Worm (Caenorhabditis elegans) whole organism, late embryonic: ENCODE measurements around the gene frh-1.
A peak's percentile ranks its signal among the peaks of the same experiment; 100 is the strongest.

Experiments
- T23F11.4 ChIP-seq: fragments of 200-800 bp; sonication (Bioruptor generic); optimal IDR thresholded peaks from 2 replicates; lab custom pipeline; 2018; ENCODE audit warnings: mild to moderate bottlenecking, missing genetic modification characterization, missing compliant biosample characterization
- Y22D7AL.16 ChIP-seq: sonication (generic microtip); optimal IDR thresholded peaks from 2 replicates; lab custom pipeline; 2016; ENCODE audit warnings: missing genetic modification characterization, missing compliant biosample characterization
- ama-1 ChIP-seq: fragments of 150-350 bp; optimal IDR thresholded peaks from 2 replicates; lab custom pipeline; 2014
- ceh-19 ChIP-seq: fragments of 200-800 bp; sonication (Bioruptor generic); optimal IDR thresholded peaks from 2 replicates; lab custom pipeline; 2018; ENCODE audit warnings: mild to moderate bottlenecking, missing genetic modification characterization, missing compliant biosample characterization
- ceh-30 ChIP-seq: fragments of 150-350 bp; optimal IDR thresholded peaks from 2 replicates; lab custom pipeline; 2014; ENCODE audit warnings: missing biosample characterization, missing genetic modification characterization
- ceh-31 ChIP-seq: sonication (generic microtip); optimal IDR thresholded peaks from 2 replicates; lab custom pipeline; 2016; ENCODE audit warnings: missing genetic modification characterization, missing compliant biosample characterization
- ceh-6 ChIP-seq: fragments of 200-800 bp; sonication (Bioruptor generic); optimal IDR thresholded peaks from 2 replicates; lab custom pipeline; 2018; ENCODE audit warnings: mild to moderate bottlenecking, missing genetic modification characterization, missing compliant biosample characterization
- dve-1 ChIP-seq: sonication (generic microtip); optimal IDR thresholded peaks from 2 replicates; lab custom pipeline; 2017; ENCODE audit warnings: antibody characterized with exemption, mild to moderate bottlenecking, missing genetic modification characterization, missing compliant biosample characterization
- elt-4 ChIP-seq: sonication (generic microtip); optimal IDR thresholded peaks from 2 replicates; lab custom pipeline; 2016; ENCODE audit warnings: missing genetic modification characterization, missing compliant biosample characterization
- fax-1 ChIP-seq: sonication (generic microtip); optimal IDR thresholded peaks from 2 replicates; lab custom pipeline; 2016; ENCODE audit warnings: missing genotype, missing genetic modification characterization, missing compliant biosample characterization
- fkh-6 ChIP-seq: sonication (generic microtip); optimal IDR thresholded peaks from 2 replicates; lab custom pipeline; 2016; ENCODE audit warnings: missing genetic modification characterization, missing compliant biosample characterization
- gmeb-2 ChIP-seq: sonication (generic microtip); optimal IDR thresholded peaks from 2 replicates; lab custom pipeline; 2016; ENCODE audit warnings: missing genetic modification characterization, inconsistent platforms, missing compliant biosample characterization
- hlh-15 ChIP-seq: sonication (generic microtip); optimal IDR thresholded peaks from 2 replicates; lab custom pipeline; 2016; ENCODE audit warnings: missing genetic modification characterization, missing compliant biosample characterization
- hlh-30 ChIP-seq: sonication (generic microtip); optimal IDR thresholded peaks from 2 replicates; lab custom pipeline; 2017; ENCODE audit warnings: antibody characterized with exemption, missing genetic modification characterization, missing compliant biosample characterization; ENCODE audit not compliant: insufficient read depth
- hlh-8 ChIP-seq: sonication (generic microtip); optimal IDR thresholded peaks from 2 replicates; lab custom pipeline; 2016; ENCODE audit warnings: missing genotype, missing genetic modification characterization, missing compliant biosample characterization
- lim-6 ChIP-seq: sonication (generic microtip); optimal IDR thresholded peaks from 2 replicates; lab custom pipeline; 2016; ENCODE audit warnings: missing genetic modification characterization, missing compliant biosample characterization
- lin-11 ChIP-seq: fragments of 200-800 bp; sonication (Bioruptor generic); optimal IDR thresholded peaks from 2 replicates; lab custom pipeline; 2018; ENCODE audit warnings: mild to moderate bottlenecking, missing genetic modification characterization, missing compliant biosample characterization
- nhr-11 ChIP-seq: fragments of 150-350 bp; optimal IDR thresholded peaks from 2 replicates; lab custom pipeline; 2014; ENCODE audit warnings: missing biosample characterization, missing genetic modification characterization
- nhr-232 ChIP-seq: sonication (generic microtip); optimal IDR thresholded peaks from 2 replicates; lab custom pipeline; 2016; ENCODE audit warnings: missing genetic modification characterization, missing compliant biosample characterization
- pax-1 ChIP-seq: fragments of 150-350 bp; optimal IDR thresholded peaks from 2 replicates; lab custom pipeline; 2014; ENCODE audit warnings: missing biosample characterization, missing genetic modification characterization
- pqm-1 ChIP-seq: sonication (generic microtip); optimal IDR thresholded peaks from 2 replicates; lab custom pipeline; 2016; ENCODE audit warnings: missing genetic modification characterization, missing compliant biosample characterization
- ref-2 ChIP-seq: sonication (generic microtip); optimal IDR thresholded peaks from 2 replicates; lab custom pipeline; 2016; ENCODE audit warnings: missing genetic modification characterization, missing compliant biosample characterization
- sox-2 ChIP-seq: fragments of 200-800 bp; sonication (Bioruptor generic); IDR thresholded peaks from 2 replicates; pipeline ENCODE4 v1.3.6; 2022; ENCODE audit warnings: missing genetic modification reagents, missing genetic modification characterization, missing compliant biosample characterization
- syd-9 ChIP-seq: sonication (generic microtip); optimal IDR thresholded peaks from 2 replicates; lab custom pipeline; 2016; ENCODE audit warnings: mild to moderate bottlenecking, missing genetic modification characterization, moderate library complexity, missing compliant biosample characterization
- tbx-2 ChIP-seq: sonication (generic microtip); optimal IDR thresholded peaks from 2 replicates; lab custom pipeline; 2016; ENCODE audit warnings: missing genetic modification characterization, missing compliant biosample characterization
- tbx-7 ChIP-seq: sonication (generic microtip); optimal IDR thresholded peaks from 2 replicates; lab custom pipeline; 2016; ENCODE audit warnings: missing genotype, missing genetic modification characterization, missing compliant biosample characterization
- ttx-3 ChIP-seq: sonication (generic microtip); optimal IDR thresholded peaks from 2 replicates; lab custom pipeline; 2016; ENCODE audit warnings: missing genetic modification reagents, missing genetic modification characterization, missing compliant biosample characterization
- unc-42 ChIP-seq: sonication (generic microtip); optimal IDR thresholded peaks from 2 replicates; lab custom pipeline; 2016; ENCODE audit warnings: missing genotype, missing genetic modification characterization, missing compliant biosample characterization
- unc-55 ChIP-seq: sonication (generic microtip); optimal IDR thresholded peaks from 2 replicates; lab custom pipeline; 2017; ENCODE audit warnings: missing biosample characterization, missing genetic modification reagents, missing genetic modification characterization
- unc-86 ChIP-seq: sonication (generic microtip); optimal IDR thresholded peaks from 2 replicates; lab custom pipeline; 2016; ENCODE audit warnings: missing genetic modification characterization, missing compliant biosample characterization

Gene frh-1

DNA sequence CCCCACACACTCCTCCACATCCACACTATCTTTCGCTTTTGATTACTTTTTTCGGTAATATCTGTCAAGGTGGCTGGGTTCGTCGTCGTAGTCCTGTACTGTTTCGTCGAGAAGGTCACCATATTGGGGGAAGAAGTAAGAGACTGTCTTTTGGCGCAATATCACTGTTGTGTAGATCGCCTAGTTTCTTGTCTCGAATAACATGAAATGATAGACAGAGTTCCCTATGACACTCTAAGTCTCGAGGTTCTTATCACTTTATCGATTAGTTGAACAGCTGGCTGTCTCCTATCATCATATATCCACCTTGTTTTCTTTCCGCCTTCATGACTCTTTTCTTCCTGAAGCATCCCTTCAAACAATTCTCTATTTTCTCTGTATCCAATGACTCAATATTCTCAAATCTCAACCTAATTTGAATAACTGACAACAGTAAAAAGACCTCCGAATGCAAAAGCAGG lies 16.8 kb downstream of the frh-1 start:
- TF ChIP-seq unc-55 (peak; percentile 28), elt-4 (tag; lab: Kevin White, UChicago) (no peak)

DNA sequence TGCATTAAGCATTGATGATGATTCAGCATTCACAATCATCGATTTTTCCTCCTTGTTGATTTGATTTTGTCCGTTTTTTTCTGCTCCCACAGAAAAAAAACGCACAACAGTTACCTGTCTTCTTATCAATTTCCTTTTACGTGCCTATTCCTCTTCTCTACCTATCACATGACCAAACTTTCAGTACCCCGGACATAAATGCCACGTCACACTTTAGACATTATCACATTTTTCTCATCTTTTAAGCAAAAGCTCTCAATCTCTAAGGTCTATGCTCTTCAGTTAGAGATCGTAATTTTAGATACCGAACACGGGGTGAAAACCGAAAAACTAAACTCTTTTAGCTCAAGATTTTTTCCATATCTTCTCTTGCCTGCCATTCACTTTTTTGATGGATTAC lies 18.8 kb downstream of the frh-1 start:
- no peak for TF ChIP-seq ceh-30 (tag; lab: Kevin White, UChicago)
- no peak for TF ChIP-seq nhr-11 (tag; lab: Kevin White, UChicago)
- TF ChIP-seq ceh-6 (GFP tag; lab: Kevin White, UChicago) = no peak
- TF ChIP-seq tbx-7 (tag; lab: Kevin White, UChicago) = no peak
- TF ChIP-seq nhr-232 (tag; lab: Kevin White, UChicago) = no peak
- TF ChIP-seq unc-42 (tag; lab: Kevin White, UChicago) = no peak
- TF ChIP-seq hlh-15 (tag; lab: Kevin White, UChicago) = no peak
- TF ChIP-seq hlh-30 (tag; lab: Kevin White, UChicago) = no peak

DNA sequence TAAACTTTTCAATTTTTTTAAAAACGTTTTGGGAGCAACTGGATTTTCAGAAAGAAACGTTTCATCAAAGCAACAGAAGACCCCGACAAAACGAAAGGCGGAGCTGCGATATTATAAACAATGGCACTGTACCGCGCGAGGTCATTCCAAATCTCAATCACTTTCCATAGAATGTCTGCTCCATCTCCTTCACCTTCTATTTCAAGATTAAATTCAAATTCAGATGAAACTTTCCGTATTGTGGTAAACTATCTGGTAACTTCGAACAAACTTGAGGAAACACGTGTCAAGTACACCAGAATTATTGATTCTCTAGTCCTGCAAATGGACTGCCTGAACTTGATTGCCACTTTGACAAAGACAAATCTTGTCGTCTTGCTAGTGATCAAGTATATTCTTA lies 23.6 kb downstream of the frh-1 start, which contains the start of gene F28B12.6:
Gene F28B12.6 (plus strand): TSS at position 49 of the 400 bp plus-strand sequence.
- TF ChIP-seq nhr-232 (tag; lab: Kevin White, UChicago) = no peak
- TF ChIP-seq Y22D7AL.16 (tag; lab: Kevin White, UChicago) = no peak
- TF ChIP-seq hlh-15 (tag; lab: Kevin White, UChicago) = no peak
- TF ChIP-seq tbx-2 = no peak
- TF ChIP-seq ceh-19 (GFP tag; lab: Kevin White, UChicago) = no peak

DNA sequence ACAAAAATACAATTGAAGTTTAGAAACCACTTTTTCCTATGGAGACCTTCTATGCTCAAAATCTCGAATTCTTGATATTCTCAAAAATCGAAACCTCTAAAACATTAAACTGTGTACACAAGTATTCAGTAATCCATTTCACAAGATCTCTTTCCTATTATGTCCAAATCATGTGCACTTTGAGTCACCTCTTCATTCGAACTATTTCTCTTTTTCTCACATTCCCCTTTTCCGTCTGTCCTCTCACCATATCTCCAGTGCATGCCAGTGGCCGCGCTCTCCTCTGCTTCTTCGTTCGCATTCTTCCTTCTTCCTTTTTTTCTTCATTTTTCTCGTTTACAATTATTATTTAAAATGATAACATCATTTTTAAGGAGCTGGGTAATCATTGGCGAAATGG lies 25.4 kb downstream of the frh-1 start, which contains the start of gene F28B12.1:
Gene F28B12.1 (plus strand): TSS at position 335 of the 400 bp plus-strand sequence.
- TF ChIP-seq ceh-31 (tag; lab: Kevin White, UChicago) (peak; percentile 29), pax-1 (tag; lab: Kevin White, UChicago) (no peak), unc-42 (tag; lab: Kevin White, UChicago) (peak; percentile 13)

DNA sequence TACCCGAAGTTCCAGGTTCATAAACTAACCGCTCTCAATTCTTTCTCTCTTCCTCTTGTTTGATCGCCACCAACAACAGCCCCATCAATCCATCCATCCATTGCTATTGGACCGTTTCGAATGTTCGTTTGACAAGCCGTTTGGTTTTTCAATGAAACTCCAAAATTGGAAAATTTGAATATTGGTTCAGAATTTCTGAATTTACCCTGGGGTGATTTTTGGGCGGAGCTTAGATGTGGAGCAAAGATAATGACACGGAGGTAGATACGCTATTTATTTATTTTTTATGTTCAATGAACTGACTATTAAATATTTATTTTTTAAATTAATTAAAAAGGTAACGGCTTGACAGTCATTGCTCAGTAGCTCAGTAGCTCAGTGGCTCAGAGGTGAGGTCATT lies 27.0 kb downstream of the frh-1 start, which contains the start of gene B0034.2:
Gene B0034.2 (minus strand): TSS at position 101 of the 400 bp plus-strand sequence.
- TF ChIP-seq fax-1 (tag; lab: Kevin White, UChicago) = no peak
- TF ChIP-seq ref-2 = no peak
- TF ChIP-seq hlh-30 (tag; lab: Kevin White, UChicago) = no peak
- TF ChIP-seq sox-2 = no peak
- no peak for TF ChIP-seq ceh-6 (GFP tag; lab: Kevin White, UChicago)
- TF ChIP-seq gmeb-2 (tag; lab: Kevin White, UChicago) = no peak
- TF ChIP-seq, all 69 proteins: peak for 0

DNA sequence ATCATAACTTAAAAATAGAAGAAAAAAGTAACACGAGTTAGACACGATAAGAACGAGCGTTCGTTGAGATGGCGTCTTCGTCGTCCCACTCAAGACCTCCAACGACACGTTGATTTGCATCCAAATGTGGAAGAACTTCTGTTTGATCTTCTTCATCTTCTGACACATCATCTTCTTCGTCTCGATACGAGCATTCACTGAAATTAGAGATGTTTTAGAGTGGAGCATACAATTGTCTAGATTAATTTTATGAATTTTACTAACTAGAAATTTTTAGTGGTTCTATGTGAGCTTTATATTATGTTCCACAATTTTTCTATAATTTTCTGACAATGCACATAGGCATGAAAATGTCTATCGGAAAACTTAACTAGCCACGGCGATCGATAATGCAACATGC lies 28.6 kb downstream of the frh-1 start:
- TF ChIP-seq pqm-1 = no peak
- TF ChIP-seq unc-86 (tag; lab: Kevin White, UChicago) = no peak
- no peak for TF ChIP-seq ttx-3 (tag; lab: Kevin White, UChicago)
- TF ChIP-seq dve-1 (tag; lab: Kevin White, UChicago) = no peak
- TF ChIP-seq fkh-6 = no peak
- no peak for TF ChIP-seq T23F11.4 (GFP tag; lab: Kevin White, UChicago)
- TF ChIP-seq syd-9 (tag; lab: Kevin White, UChicago) = no peak
- TF ChIP-seq hlh-8 = no peak
- no peak for TF ChIP-seq unc-42 (tag; lab: Kevin White, UChicago)
- no peak for TF ChIP-seq ama-1
- TF ChIP-seq ceh-6 (GFP tag; lab: Kevin White, UChicago) = no peak
- TF ChIP-seq lin-11 = no peak
- no peak for TF ChIP-seq lim-6 (tag; lab: Kevin White, UChicago)
- no peak for TF ChIP-seq hlh-30 (tag; lab: Kevin White, UChicago)

DNA sequence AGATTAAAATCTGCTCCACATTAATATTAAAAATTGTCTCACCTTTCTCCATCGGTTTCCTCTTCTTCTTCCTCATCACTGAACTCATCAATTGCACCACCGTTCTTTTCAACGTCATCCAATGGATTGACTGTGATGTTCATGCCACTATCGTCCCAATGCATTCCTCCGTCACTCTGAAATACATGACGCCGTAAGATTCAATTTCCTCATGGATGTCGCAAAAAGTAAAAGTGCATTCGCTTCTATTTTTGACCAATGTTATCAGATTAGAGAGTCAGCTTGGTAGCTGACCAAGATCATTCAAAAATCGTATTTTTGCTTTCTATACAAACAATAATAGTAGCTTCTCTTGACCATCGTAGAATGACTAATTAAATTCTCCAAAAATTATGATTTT lies 29.2 kb downstream of the frh-1 start:
- TF ChIP-seq lim-6 (tag; lab: Kevin White, UChicago) (no peak), T23F11.4 (GFP tag; lab: Kevin White, UChicago) (no peak)
